Fruit fly (Drosophila melanogaster) whole organism, prepupa: ENCODE measurements around the gene Schip1.
A peak's percentile ranks its signal among the peaks of the same experiment; 100 is the strongest.

Experiments
- CG16779 ChIP-seq: fragments of 200-800 bp; sonication (Bioruptor generic); optimal IDR thresholded peaks from 3 replicates; lab custom pipeline; 2017; ENCODE audit warnings: missing biosample characterization, mild to moderate bottlenecking, missing genetic modification characterization
- CG4318 ChIP-seq: fragments of 200-800 bp; sonication (Bioruptor generic); optimal IDR thresholded peaks from 3 replicates; lab custom pipeline; 2017; ENCODE audit warnings: missing biosample characterization, mild to moderate bottlenecking, missing genetic modification characterization
- Eip78C ChIP-seq: fragments of 200-800 bp; sonication (Bioruptor generic); peaks from one replicate; lab custom pipeline; 2016; ENCODE audit warnings: missing biosample characterization, missing genetic modification characterization
- Ets96B ChIP-seq: fragments of 200-800 bp; optimal IDR thresholded peaks from 2 replicates; lab custom pipeline; 2019; ENCODE audit warnings: missing biosample characterization, mild to moderate bottlenecking, missing genetic modification characterization, moderate library complexity
- Gug ChIP-seq: fragments of 200-800 bp; sonication (Bioruptor generic); IDR thresholded peaks from 2 replicates; pipeline ENCODE4 v1.3.6; 2022; ENCODE audit warnings: missing biosample characterization, missing genetic modification characterization
- Hr39 ChIP-seq: fragments of 200-800 bp; sonication (Bioruptor generic); optimal IDR thresholded peaks from 2 replicates; lab custom pipeline; 2016; ENCODE audit warnings: missing biosample characterization, missing genetic modification characterization
- Lpt ChIP-seq: fragments of 200-800 bp; sonication (Bioruptor generic); optimal IDR thresholded peaks from 3 replicates; lab custom pipeline; 2016; ENCODE audit warnings: missing biosample characterization, missing genetic modification characterization
- OdsH ChIP-seq: fragments of 200-800 bp; sonication (Bioruptor generic); optimal IDR thresholded peaks from 3 replicates; lab custom pipeline; 2016; ENCODE audit warnings: missing biosample characterization, missing genetic modification characterization
- Sox102F ChIP-seq: fragments of 200-800 bp; sonication (Bioruptor generic); optimal IDR thresholded peaks from 2 replicates; lab custom pipeline; 2016; ENCODE audit warnings: missing biosample characterization, mild to moderate bottlenecking, missing genetic modification characterization
- ss ChIP-seq, 2 experiments: fragments of 200-800 bp; sonication (Bioruptor generic); optimal IDR thresholded peaks; 2 replicates in 1 of 2; 3 replicates in 1 of 2; lab custom pipeline; 2017 to 2018; ENCODE audit warnings: mild to moderate bottlenecking in 2 of 2, missing biosample characterization in 2 of 2, missing genetic modification characterization in 2 of 2, moderate library complexity in 1 of 2

DNA sequence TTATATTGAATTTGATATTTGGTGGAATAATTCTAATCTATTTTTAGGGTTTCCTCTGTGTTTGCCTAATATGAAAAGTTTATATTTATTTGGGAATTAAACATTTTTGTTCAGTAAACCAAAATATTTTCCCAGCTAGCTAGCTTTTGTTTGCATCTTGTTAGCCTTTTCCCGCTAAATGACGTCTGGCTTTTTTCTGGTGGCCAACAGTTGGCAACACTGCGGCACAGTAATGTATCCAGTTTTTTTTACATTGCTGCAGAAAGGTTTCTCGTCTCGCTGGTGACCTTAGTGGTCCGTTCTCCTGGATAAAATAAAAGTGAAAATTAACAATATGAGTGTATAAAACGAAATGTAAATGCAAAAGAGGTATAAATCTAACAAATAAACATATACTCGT, 33.3 kb upstream of the Schip1 start, which contains the start of gene lft:
- TF ChIP-seq Sox102F (GFP tag; lab: Kevin White, UChicago) (no peak), CG16779 (tag; lab: Kevin White, UChicago) (no peak), Gug (GFP tag; lab: Robert Waterston, UW) (no peak), Eip78C (GFP tag; lab: Kevin White, UChicago) (peak; percentile 42), Ets96B (no peak), OdsH (no peak), Hr39 (GFP tag; lab: Kevin White, UChicago) (no peak), CG4318 (no peak), Lpt (GFP tag; lab: Kevin White, UChicago) (no peak), ss (GFP tag; optimal IDR thresholded peaks at IDR 0.05; lab: Kevin White, UChicago) (peak in 1 of 2 experiments; percentile 32)
